Fruit fly (Drosophila melanogaster): ENCODE data around the gene Cap-D2.

Cap-D2 gene

DNA sequence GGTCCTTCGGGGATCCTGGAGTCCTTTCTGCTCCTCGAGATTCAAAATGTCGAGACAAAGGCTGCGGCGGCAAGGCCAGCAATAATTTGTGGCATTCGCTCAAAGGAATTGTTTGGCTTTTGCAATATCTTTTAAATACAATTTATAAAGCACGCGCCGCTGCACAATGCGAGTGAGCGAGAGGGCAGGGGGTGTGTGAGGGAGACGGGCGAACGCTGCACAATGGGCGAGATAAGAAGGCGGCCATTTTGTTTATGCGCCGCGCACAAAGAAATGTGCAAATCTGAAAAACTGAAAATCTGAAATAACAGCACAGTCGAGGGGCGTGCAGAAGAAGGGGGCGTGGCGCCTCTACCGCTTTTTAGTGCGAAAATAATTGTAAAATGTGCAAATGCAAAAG lies 32.9 kb downstream of the Cap-D2 start:
- TF ChIP-seq Dll (optimal IDR thresholded peaks at IDR 0.05) (no peak), pan (optimal IDR thresholded peaks at IDR 0.05) (no peak)

DNA sequence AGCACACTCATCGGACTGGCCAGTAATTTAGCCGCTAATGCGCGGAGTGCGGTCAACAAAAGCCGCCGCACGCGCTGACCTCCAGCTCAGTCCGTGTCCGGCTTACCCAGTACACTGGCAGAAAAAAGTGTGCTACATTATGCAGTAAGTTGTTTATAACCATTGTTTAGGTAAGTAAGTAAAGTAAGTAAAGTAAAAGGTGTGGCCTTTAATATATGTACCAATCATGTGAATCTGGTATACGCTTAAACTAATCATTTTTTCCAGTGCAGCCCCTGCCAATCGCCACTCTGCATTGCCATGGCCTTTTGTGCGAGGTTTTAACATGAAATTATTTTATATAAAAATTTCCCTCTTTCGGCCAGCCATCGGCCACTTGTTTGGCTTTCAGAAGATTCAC lies 36.0 kb downstream of the Cap-D2 start:
- TF ChIP-seq pan (optimal IDR thresholded peaks at IDR 0.05) (no peak), usp (GFP tag; optimal IDR thresholded peaks at IDR 0.05) (no peak), Dll (optimal IDR thresholded peaks at IDR 0.05) (no peak), EcR (GFP tag; optimal IDR thresholded peaks at IDR 0.05) (no peak), psq (optimal IDR thresholded peaks at IDR 0.05) (no peak), CG8478 (optimal IDR thresholded peaks at IDR 0.05) (no peak)

DNA sequence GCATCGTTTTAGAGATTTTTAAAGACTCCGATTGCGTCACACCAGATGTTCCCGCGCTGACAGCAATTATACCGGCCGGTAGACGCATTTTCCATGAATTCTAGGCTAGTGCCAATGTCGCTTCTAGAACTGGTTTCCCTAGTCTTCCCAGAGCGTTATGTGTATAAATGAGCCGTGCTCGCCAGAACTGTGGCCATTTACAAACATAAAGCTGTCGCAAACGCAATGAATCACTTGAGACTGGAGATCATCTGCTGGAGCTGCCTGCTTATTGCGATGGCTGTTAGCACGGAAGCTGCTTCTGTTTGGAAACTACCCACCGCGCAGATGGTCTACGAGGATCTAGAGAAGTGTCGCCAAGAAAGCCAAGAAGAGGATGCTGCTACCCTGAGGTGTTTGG lies 38.9 kb downstream of the Cap-D2 start, which contains the start of gene Obp99d:
Gene Obp99d, plus strand, starts transcription at position 192 of the 400 bp plus-strand sequence.
- no peak for TF ChIP-seq psq (optimal IDR thresholded peaks at IDR 0.05)
- no peak for TF ChIP-seq EcR (GFP tag; optimal IDR thresholded peaks at IDR 0.05)
- TF ChIP-seq pan (optimal IDR thresholded peaks at IDR 0.05), result no peak
- TF ChIP-seq usp (GFP tag; optimal IDR thresholded peaks at IDR 0.05), result no peak
- no peak for TF ChIP-seq Dll (optimal IDR thresholded peaks at IDR 0.05)
- no peak for TF ChIP-seq CG8478 (optimal IDR thresholded peaks at IDR 0.05)

DNA sequence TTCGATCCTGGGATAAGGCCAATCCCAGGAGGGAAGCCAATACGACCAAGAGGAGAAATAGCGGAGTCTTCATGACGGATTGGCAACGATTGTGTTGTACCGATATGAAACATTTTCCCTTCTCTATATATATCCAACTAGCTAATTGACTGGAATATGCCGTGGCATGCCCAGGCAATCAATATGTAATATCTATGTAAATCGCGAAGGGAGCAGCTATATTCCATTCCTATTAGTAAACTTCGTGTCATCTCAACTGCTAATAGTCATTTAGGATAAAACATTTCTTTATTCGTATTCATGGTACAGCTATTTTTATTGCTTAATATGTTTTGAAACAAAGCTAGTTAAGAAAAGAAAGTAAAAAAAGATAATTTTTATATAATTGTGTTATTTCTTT lies 39.8 kb downstream of the Cap-D2 start, which contains the start of gene Dup99B:
Gene Dup99B, minus strand, starts transcription at position 101 of the 400 bp plus-strand sequence.
- TF ChIP-seq psq (optimal IDR thresholded peaks at IDR 0.05), result no peak
- TF ChIP-seq EcR (GFP tag; optimal IDR thresholded peaks at IDR 0.05), result no peak
- no peak for TF ChIP-seq Dll (optimal IDR thresholded peaks at IDR 0.05)
- no peak for TF ChIP-seq pan (optimal IDR thresholded peaks at IDR 0.05)
- TF ChIP-seq usp (GFP tag; optimal IDR thresholded peaks at IDR 0.05), result no peak
- TF ChIP-seq CG8478 (optimal IDR thresholded peaks at IDR 0.05), result no peak

DNA sequence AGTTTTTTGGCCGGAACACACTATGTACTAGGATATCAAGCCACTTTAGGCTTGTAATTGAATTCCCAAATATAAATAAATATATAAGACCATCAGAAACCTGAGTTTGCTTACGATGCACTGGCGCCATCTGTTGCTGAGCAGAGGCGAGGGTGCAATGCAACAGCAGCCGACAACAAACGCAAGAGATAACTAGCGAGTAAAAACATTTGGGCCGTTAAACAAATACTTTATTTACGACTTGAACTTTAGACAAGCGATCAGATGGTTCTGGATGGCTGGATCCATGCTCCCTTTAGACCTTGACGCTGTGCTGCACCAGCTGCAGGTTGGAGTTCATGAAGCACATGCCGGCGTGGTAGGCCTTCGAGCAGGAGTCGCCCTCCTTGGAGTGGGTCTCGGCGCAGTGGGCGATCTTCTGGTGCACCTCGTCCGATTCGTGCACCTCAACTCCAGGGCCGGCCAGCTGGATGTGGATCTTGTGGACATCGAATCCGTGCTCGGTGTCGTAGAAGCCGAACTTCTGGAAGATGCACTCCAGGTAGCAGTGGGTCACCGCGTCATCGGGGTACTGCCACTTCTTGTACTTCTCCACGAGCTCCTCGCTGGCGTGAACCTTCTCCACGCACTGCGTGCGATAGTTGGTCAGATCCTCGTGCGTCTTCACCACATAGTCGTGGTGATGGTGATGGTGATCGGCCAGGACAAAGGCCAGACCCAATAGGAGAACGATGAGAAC lies 40.8 kb downstream of the Cap-D2 start:
- TF ChIP-seq psq (optimal IDR thresholded peaks at IDR 0.05) (no peak), pan (optimal IDR thresholded peaks at IDR 0.05) (no peak), CG8478 (optimal IDR thresholded peaks at IDR 0.05) (no peak), Dll (optimal IDR thresholded peaks at IDR 0.05) (no peak), usp (GFP tag; optimal IDR thresholded peaks at IDR 0.05) (no peak), EcR (GFP tag; optimal IDR thresholded peaks at IDR 0.05) (no peak)

DNA sequence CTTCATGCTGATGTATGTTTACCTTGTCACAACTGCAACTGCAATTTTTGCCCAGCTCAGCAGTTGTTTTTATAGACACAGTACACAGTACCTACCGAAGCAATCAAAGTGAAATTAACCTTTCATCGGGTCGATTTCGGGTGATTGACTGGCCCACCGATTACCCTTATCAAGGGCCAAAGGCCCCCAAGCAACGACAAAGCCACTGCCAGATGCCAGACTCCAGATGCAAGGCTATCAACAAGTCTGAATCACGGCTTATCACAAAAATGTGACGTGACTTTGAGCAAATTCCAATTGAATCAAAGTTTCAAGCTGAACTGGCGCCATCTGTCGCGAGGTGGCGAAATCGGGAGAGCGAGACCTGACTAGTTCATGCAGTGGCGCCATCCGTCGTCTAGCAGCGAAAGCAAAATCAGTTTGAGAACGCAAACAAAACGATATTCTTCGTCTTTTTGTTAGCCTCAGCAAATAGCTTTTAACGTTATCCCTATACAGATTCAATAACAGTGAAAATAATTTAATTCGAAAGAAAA lies 41.4 kb downstream of the Cap-D2 start, which contains the start of gene Obp99b:
Gene Obp99b, minus strand, starts transcription at position 115 of the 536 bp plus-strand sequence.
- TF ChIP-seq usp (GFP tag; optimal IDR thresholded peaks at IDR 0.05), result no peak
- no peak for TF ChIP-seq Dll (optimal IDR thresholded peaks at IDR 0.05)
- no peak for TF ChIP-seq EcR (GFP tag; optimal IDR thresholded peaks at IDR 0.05)
- no peak for TF ChIP-seq pan (optimal IDR thresholded peaks at IDR 0.05)
- no peak for TF ChIP-seq CG8478 (optimal IDR thresholded peaks at IDR 0.05)
- TF ChIP-seq psq (optimal IDR thresholded peaks at IDR 0.05), result no peak

DNA sequence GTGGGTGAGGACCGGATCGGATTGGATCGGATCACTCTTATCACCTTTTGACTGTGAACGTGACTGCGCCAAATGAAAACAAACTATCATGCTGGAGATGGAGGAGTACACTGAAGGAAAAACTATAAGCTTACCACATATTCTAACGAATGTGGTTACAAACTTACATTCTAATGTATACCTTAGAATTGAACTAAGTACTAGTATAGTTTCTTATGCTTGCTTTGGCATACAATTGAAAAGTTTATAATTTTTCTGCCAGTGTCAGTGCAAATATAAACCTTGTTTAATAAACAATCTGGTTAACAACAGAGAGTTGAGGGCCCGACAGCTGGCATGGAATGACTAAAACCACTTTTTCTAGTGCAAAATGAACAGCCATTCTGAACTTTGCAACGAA lies 42.1 kb downstream of the Cap-D2 start:
- TF ChIP-seq psq (optimal IDR thresholded peaks at IDR 0.05) (no peak), Dll (optimal IDR thresholded peaks at IDR 0.05) (no peak)

DNA sequence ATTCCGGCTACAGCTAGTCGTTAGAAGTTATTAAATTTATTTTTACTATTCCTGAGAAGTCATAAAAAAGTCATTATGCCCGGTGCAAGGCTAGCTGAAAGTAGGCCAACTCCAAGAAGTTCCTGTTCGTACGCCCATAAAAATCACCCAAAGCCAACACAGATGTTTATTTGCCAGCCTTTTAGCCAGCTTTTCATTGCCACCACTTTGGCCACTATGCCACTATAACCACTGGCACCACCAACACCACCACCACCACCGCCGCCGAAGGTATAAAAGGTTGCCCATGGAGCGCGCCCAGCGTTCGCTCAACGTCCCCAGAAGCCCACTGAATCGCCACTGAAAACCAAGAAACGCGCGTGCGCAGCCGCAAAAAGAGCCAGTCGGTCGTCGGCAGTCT lies 42.9 kb downstream of the Cap-D2 start, which contains the start of gene CG15506:
Gene CG15506, plus strand, starts transcription at position 301 of the 400 bp plus-strand sequence.
- no peak for TF ChIP-seq CG8478 (optimal IDR thresholded peaks at IDR 0.05)

DNA sequence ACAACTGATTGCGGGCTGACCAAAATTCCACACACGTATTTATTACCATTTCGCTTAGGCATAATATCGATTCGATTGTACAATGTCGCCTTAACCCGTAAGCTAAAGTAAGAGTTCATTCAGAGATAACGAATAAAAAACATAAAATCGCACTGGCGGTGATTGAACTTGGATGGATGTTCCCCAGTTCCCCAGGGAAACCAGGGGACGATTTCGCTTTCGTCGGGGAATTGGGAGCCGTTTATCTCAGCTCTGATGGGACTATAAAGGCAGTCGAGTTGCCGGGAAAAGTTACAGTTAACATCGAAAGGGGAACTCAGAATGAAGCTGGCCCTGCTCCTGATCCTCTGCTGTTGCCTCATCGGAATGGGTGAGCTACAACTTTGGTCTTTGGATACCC lies 46.8 kb downstream of the Cap-D2 start, which contains the start of gene CG34296:
Gene CG34296, plus strand, starts transcription at position 301 of the 400 bp plus-strand sequence.
- no peak for TF ChIP-seq Dll (optimal IDR thresholded peaks at IDR 0.05)
- no peak for TF ChIP-seq usp (GFP tag; optimal IDR thresholded peaks at IDR 0.05)
- TF ChIP-seq pan (optimal IDR thresholded peaks at IDR 0.05), result no peak
- TF ChIP-seq EcR (GFP tag; optimal IDR thresholded peaks at IDR 0.05), result no peak
- TF ChIP-seq CG8478 (optimal IDR thresholded peaks at IDR 0.05), result no peak
- TF ChIP-seq psq (optimal IDR thresholded peaks at IDR 0.05), result no peak

DNA sequence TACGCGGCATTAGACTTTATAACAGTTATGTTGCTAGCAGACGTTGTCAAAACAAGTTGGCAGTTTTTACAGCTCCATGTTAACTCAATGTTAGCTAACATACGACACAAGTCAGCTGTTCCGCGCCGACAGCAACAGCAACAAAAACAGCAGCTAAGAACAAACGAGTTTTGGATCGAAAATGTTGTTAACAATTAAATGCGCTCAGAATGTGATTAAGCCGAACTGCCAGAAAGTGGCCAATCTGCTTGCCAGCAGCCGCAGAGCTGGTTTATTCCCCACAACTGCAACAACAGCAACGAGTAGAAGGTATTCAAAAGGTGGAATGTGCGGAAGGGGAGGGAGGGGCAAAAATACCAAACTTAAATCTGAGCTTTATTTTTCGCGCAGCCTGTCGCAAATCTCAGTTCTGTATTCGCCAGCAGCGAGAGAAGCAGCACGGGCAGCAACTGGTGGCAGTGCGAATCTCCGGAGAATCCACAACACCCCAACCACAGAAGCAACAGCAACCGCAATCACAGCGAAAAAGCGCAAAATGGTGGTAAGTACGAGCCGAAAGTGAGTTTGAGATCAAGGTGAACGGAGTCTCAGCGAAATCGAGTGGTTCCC lies 47.7 kb downstream of the Cap-D2 start, which contains the start of gene Pcd:
Gene Pcd, plus strand, starts transcription at position 116 of the 609 bp plus-strand sequence.
- TF ChIP-seq pan (optimal IDR thresholded peaks at IDR 0.05), result no peak
- TF ChIP-seq usp (GFP tag; optimal IDR thresholded peaks at IDR 0.05), result no peak
- no peak for TF ChIP-seq Dll (optimal IDR thresholded peaks at IDR 0.05)
- TF ChIP-seq CG8478 (optimal IDR thresholded peaks at IDR 0.05), result no peak
- TF ChIP-seq psq (optimal IDR thresholded peaks at IDR 0.05), result no peak
- TF ChIP-seq EcR (GFP tag; optimal IDR thresholded peaks at IDR 0.05), result no peak

DNA sequence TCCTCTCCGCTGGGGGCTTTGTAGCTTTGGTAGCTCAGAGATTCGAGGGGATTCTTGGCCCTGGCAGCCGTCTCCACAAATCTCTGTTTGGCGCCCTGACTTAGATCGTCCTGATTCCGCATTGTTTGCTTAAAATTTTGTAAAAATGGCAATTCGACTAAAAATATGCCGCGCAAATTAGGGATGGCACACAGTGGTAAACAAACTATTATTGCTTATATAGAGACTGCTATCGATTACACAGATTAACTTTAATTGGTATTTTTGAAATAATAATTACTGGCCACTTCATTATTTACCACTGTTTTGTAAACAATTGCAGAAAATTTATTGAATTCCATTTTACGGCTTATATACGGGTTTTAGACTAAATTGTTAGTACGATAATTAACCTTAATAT lies 49.3 kb downstream of the Cap-D2 start, which contains the start of the genes Naa40 and CG18731:
Gene Naa40, minus strand, starts transcription at position 206 of the 400 bp plus-strand sequence.
Gene CG18731, plus strand, starts transcription at position 283 of the 400 bp plus-strand sequence.
- TF ChIP-seq Dll (optimal IDR thresholded peaks at IDR 0.05) (no peak), psq (optimal IDR thresholded peaks at IDR 0.05) (no peak), CG8478 (optimal IDR thresholded peaks at IDR 0.05) (no peak), EcR (GFP tag; optimal IDR thresholded peaks at IDR 0.05) (no peak), pan (optimal IDR thresholded peaks at IDR 0.05) (no peak), usp (GFP tag; optimal IDR thresholded peaks at IDR 0.05) (no peak)

DNA sequence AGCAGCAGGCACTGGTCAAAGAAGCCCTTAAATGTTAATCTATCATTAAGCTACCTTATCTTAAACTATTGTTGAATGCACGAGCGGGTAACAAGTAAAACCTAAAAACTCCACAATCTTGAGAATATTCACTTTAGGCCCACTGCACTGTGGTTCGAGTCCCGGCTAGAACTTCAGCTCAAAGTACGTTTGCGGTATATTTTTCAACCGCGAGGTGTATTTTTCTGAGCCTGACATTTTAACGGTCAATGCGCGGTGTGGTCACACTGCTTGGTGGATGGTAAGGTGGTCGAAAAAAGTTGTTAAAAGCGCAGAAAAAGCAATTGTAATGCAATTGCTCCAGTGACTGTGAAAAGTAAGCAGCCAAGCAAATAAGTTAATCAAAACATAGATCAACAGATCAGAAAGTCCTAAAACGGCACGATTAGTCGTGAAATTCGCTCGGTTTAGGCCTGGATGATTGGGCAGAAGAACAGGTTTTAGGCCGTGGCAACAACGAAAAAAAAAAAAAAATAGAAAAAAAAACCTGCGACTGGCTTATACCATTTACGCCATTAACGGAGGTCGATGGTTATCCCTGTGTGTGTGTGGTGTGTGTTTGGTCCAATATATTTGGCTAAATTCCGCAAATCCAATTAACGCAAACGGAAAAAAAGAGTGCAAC lies 50.3 kb downstream of the Cap-D2 start, which contains the start of gene Kul:
Gene Kul, plus strand, starts transcription at position 254 of the 664 bp plus-strand sequence.
- TF ChIP-seq CG8478 (optimal IDR thresholded peaks at IDR 0.05), result no peak
- TF ChIP-seq usp (GFP tag; optimal IDR thresholded peaks at IDR 0.05), result no peak
- no peak for TF ChIP-seq psq (optimal IDR thresholded peaks at IDR 0.05)
- TF ChIP-seq pan (optimal IDR thresholded peaks at IDR 0.05), result no peak
- TF ChIP-seq Dll (optimal IDR thresholded peaks at IDR 0.05), result no peak
- no peak for TF ChIP-seq EcR (GFP tag; optimal IDR thresholded peaks at IDR 0.05)
